Fruit fly (Drosophila melanogaster) whole organism, embryonic: ENCODE data around the gene CG33640.

Experiments
- ATbp ChIP-seq: fragments of 200-800 bp; sonication (Bioruptor generic); optimal IDR thresholded peaks from 2 replicates; lab custom pipeline; 2017; ENCODE audit warnings: missing biosample characterization, mild to moderate bottlenecking, missing genetic modification characterization, missing genetic modification reagents
- B-H1 ChIP-seq: fragments of 200-800 bp; sonication (Bioruptor generic); IDR thresholded peaks from 3 replicates; pipeline ENCODE4 v1.3.6; 2022; ENCODE audit warnings: missing biosample characterization, missing genetic modification characterization
- BtbVII ChIP-seq: fragments of 200-800 bp; sonication (Bioruptor generic); optimal IDR thresholded peaks from 3 replicates; lab custom pipeline; 2017; ENCODE audit warnings: missing biosample characterization, mild to moderate bottlenecking, missing genetic modification characterization
- CG10565 ChIP-seq: fragments of 200-800 bp; sonication (Bioruptor generic); optimal IDR thresholded peaks from 3 replicates; lab custom pipeline; 2016; ENCODE audit warnings: missing biosample characterization, mild to moderate bottlenecking, missing genetic modification characterization
- CG13123 ChIP-seq: fragments of 200-800 bp; sonication (Bioruptor generic); optimal IDR thresholded peaks from 2 replicates; lab custom pipeline; 2016; ENCODE audit warnings: missing biosample characterization, missing genetic modification characterization
- CG13287 ChIP-seq: fragments of 200-800 bp; sonication (Bioruptor generic); IDR thresholded peaks from 2 replicates; pipeline ENCODE4 v1.3.6; 2022; ENCODE audit warnings: missing biosample characterization, missing genetic modification characterization; ENCODE audit not compliant: partially characterized antibody
- CG1647 ChIP-seq: fragments of 200-800 bp; sonication (Bioruptor generic); optimal IDR thresholded peaks from 3 replicates; lab custom pipeline; 2016; ENCODE audit warnings: missing biosample characterization, missing genetic modification characterization
- CG16779 ChIP-seq: fragments of 200-800 bp; sonication (Bioruptor generic); IDR thresholded peaks from 2 replicates; pipeline ENCODE4 v1.3.6; 2022; ENCODE audit warnings: missing biosample characterization, missing genetic modification characterization
- CG2202 ChIP-seq: fragments of 200-800 bp; sonication (Bioruptor generic); optimal IDR thresholded peaks from 2 replicates; lab custom pipeline; 2018; ENCODE audit warnings: missing biosample characterization, mild to moderate bottlenecking, missing genetic modification characterization
- CG2875 ChIP-seq: fragments of 200-800 bp; sonication (Bioruptor generic); optimal IDR thresholded peaks from 2 replicates; lab custom pipeline; 2017; ENCODE audit warnings: missing biosample characterization, mild to moderate bottlenecking, missing genetic modification characterization, missing genetic modification reagents
- CG2889 ChIP-seq: fragments of 200-800 bp; sonication (Bioruptor generic); IDR thresholded peaks from 3 replicates; pipeline ENCODE4 v1.3.6; 2022; ENCODE audit warnings: missing biosample characterization, missing genetic modification characterization
- CG31388 ChIP-seq: fragments of 200-800 bp; sonication (Bioruptor generic); optimal IDR thresholded peaks from 2 replicates; lab custom pipeline; 2016; ENCODE audit warnings: missing biosample characterization, missing genetic modification characterization
- CG33213 ChIP-seq: fragments of 200-800 bp; sonication (Bioruptor generic); optimal IDR thresholded peaks from 3 replicates; lab custom pipeline; 2016; ENCODE audit warnings: missing biosample characterization, missing genetic modification characterization
- CG33557 ChIP-seq: fragments of 200-800 bp; sonication (Bioruptor generic); optimal IDR thresholded peaks from 2 replicates; lab custom pipeline; 2019; ENCODE audit warnings: missing biosample characterization, mild to moderate bottlenecking, missing genetic modification characterization, moderate library complexity
- CG6854 ChIP-seq: fragments of 200-800 bp; sonication (Bioruptor generic); optimal IDR thresholded peaks from 3 replicates; lab custom pipeline; 2017; ENCODE audit warnings: missing biosample characterization, mild to moderate bottlenecking, missing genetic modification characterization
- CG7357 ChIP-seq: fragments of 200-800 bp; sonication (Bioruptor generic); IDR thresholded peaks from 3 replicates; pipeline ENCODE4 v1.3.6; 2022; ENCODE audit warnings: missing biosample characterization, missing genetic modification characterization
- CG7745 ChIP-seq: fragments of 200-800 bp; sonication (Bioruptor generic); optimal IDR thresholded peaks from 2 replicates; lab custom pipeline; 2018; ENCODE audit warnings: missing biosample characterization, mild to moderate bottlenecking, missing genetic modification characterization, moderate library complexity
- Dip2 ChIP-seq: fragments of 200-800 bp; sonication (Bioruptor generic); IDR thresholded peaks from 2 replicates; pipeline ENCODE4 v1.3.6; 2022; ENCODE audit warnings: missing biosample characterization, missing genetic modification characterization
- Eip74EF ChIP-seq, 2 experiments: fragments of 200-800 bp in 1 of 2; fragments of >200 bp in 1 of 2; sonication (Bioruptor generic) in 1 of 2; optimal IDR thresholded peaks; 2 replicates each; lab custom pipeline; 2017 to 2019; ENCODE audit warnings: missing biosample characterization in 2 of 2, missing genetic modification characterization in 2 of 2, mild to moderate bottlenecking in 1 of 2, moderate library complexity in 1 of 2
- Ets65A ChIP-seq: fragments of 200-800 bp; sonication (Bioruptor generic); peaks from one replicate; lab custom pipeline; 2016; ENCODE audit warnings: missing biosample characterization, missing genetic modification characterization
- Gsc ChIP-seq: fragments of 200-800 bp; sonication (Bioruptor generic); IDR thresholded peaks from 2 replicates; pipeline ENCODE4 v1.3.6; 2022; ENCODE audit warnings: missing biosample characterization, missing genetic modification characterization
- HHEX ChIP-seq: fragments of 200-800 bp; sonication (Bioruptor generic); optimal IDR thresholded peaks from 3 replicates; lab custom pipeline; 2017; ENCODE audit warnings: missing biosample characterization, mild to moderate bottlenecking, missing genetic modification characterization, missing genetic modification reagents
- Hand ChIP-seq: fragments of 200-800 bp; sonication (Bioruptor generic); optimal IDR thresholded peaks from 2 replicates; lab custom pipeline; 2017; ENCODE audit warnings: mild to moderate bottlenecking, missing biosample characterization, missing genetic modification reagents, missing genetic modification characterization
- Hr39 ChIP-seq: fragments of >200 bp; optimal IDR thresholded peaks from 2 replicates; lab custom pipeline; 2017
- Lhr ChIP-seq: fragments of 200-800 bp; sonication (Bioruptor generic); optimal IDR thresholded peaks from 3 replicates; lab custom pipeline; 2017; ENCODE audit warnings: mild to moderate bottlenecking, missing biosample characterization, missing genetic modification reagents, missing genetic modification characterization
- Mad ChIP-seq: fragments of 200-800 bp; sonication (Bioruptor generic); optimal IDR thresholded peaks from 2 replicates; lab custom pipeline; 2016; ENCODE audit warnings: missing biosample characterization, missing genetic modification characterization
- Nf-YB ChIP-seq: fragments of 200-800 bp; sonication (Bioruptor generic); optimal IDR thresholded peaks from 3 replicates; lab custom pipeline; 2019; ENCODE audit warnings: missing biosample characterization, mild to moderate bottlenecking, missing genetic modification characterization, moderate library complexity
- PHDP ChIP-seq: fragments of 200-800 bp; sonication (Bioruptor generic); optimal IDR thresholded peaks from 3 replicates; lab custom pipeline; 2018; ENCODE audit warnings: missing biosample characterization, mild to moderate bottlenecking, missing genetic modification characterization, moderate library complexity
- Poxn ChIP-seq: fragments of 200-800 bp; sonication (Bioruptor generic); IDR thresholded peaks from 2 replicates; pipeline ENCODE4 v1.3.6; 2022; ENCODE audit warnings: missing biosample characterization, missing genetic modification characterization
- Sry-δ ChIP-seq: fragments of 200-800 bp; sonication (Bioruptor generic); optimal IDR thresholded peaks from 2 replicates; lab custom pipeline; 2016; ENCODE audit warnings: missing biosample characterization, missing genetic modification characterization
- TFAM ChIP-seq: fragments of 200-800 bp; sonication (Bioruptor generic); optimal IDR thresholded peaks from 2 replicates; lab custom pipeline; 2017; ENCODE audit warnings: missing biosample characterization, missing genetic modification characterization, inconsistent platforms
- az2 ChIP-seq: fragments of 200-800 bp; sonication (Bioruptor generic); optimal IDR thresholded peaks from 3 replicates; lab custom pipeline; 2016; ENCODE audit warnings: missing biosample characterization, missing genetic modification characterization
- chif ChIP-seq, 2 experiments: fragments of 200-800 bp; sonication (Bioruptor generic); optimal IDR thresholded peaks; 3 replicates each; lab custom pipeline; 2016; ENCODE audit warnings: missing biosample characterization in 2 of 2, missing genetic modification characterization in 2 of 2
- croc ChIP-seq: fragments of 200-800 bp; sonication (Bioruptor generic); conservative IDR thresholded peaks from 3 replicates; pipeline ENCODE4 v1.3.6; 2022; ENCODE audit warnings: missing biosample characterization, missing genetic modification characterization
- fd64A ChIP-seq: fragments of 200-800 bp; sonication (Bioruptor generic); optimal IDR thresholded peaks from 3 replicates; lab custom pipeline; 2018; ENCODE audit warnings: missing biosample characterization, mild to moderate bottlenecking, missing genetic modification characterization
- ftz-f1 ChIP-seq: fragments of 200-800 bp; sonication (Bioruptor generic); optimal IDR thresholded peaks from 2 replicates; lab custom pipeline; 2016; ENCODE audit warnings: missing biosample characterization, missing genetic modification characterization
- gcm ChIP-seq: fragments of 200-800 bp; sonication (Bioruptor generic); optimal IDR thresholded peaks from 2 replicates; lab custom pipeline; 2019; ENCODE audit warnings: missing biosample characterization, mild to moderate bottlenecking, missing genetic modification characterization, moderate library complexity
- gfzf ChIP-seq: fragments of 200-800 bp; sonication (Bioruptor generic); optimal IDR thresholded peaks from 2 replicates; lab custom pipeline; 2016; ENCODE audit warnings: missing biosample characterization, mild to moderate bottlenecking, missing genetic modification characterization, moderate library complexity
- gsb-n ChIP-seq: fragments of 200-800 bp; sonication (Bioruptor generic); optimal IDR thresholded peaks from 3 replicates; lab custom pipeline; 2018; ENCODE audit warnings: missing biosample characterization, mild to moderate bottlenecking, missing genetic modification characterization
- lbe ChIP-seq: fragments of 200-800 bp; sonication (Bioruptor generic); optimal IDR thresholded peaks from 2 replicates; lab custom pipeline; 2016; ENCODE audit warnings: missing biosample characterization, mild to moderate bottlenecking, missing genetic modification characterization
- lmd ChIP-seq: fragments of 200-800 bp; sonication (Bioruptor generic); IDR thresholded peaks from 2 replicates; pipeline ENCODE4 v1.3.6; 2022; ENCODE audit warnings: missing biosample characterization, missing genetic modification characterization
- maf-S ChIP-seq: fragments of 200-800 bp; sonication (Bioruptor generic); optimal IDR thresholded peaks from 2 replicates; lab custom pipeline; 2016; ENCODE audit warnings: missing biosample characterization, missing genetic modification characterization
- pho ChIP-seq: fragments of 200-800 bp; sonication (Bioruptor generic); optimal IDR thresholded peaks from 2 replicates; lab custom pipeline; 2016; ENCODE audit warnings: missing biosample characterization, missing genetic modification characterization
- psq ChIP-seq: fragments of 200-800 bp; sonication (Bioruptor generic); optimal IDR thresholded peaks from 2 replicates; lab custom pipeline; 2017; ENCODE audit warnings: missing biosample characterization, missing genetic modification characterization
- scrt ChIP-seq: fragments of 200-800 bp; sonication (Bioruptor generic); optimal IDR thresholded peaks from 2 replicates; lab custom pipeline; 2018; ENCODE audit warnings: missing biosample characterization, mild to moderate bottlenecking, missing genetic modification characterization, moderate library complexity
- sima ChIP-seq: fragments of 200-800 bp; sonication (Bioruptor generic); optimal IDR thresholded peaks from 2 replicates; lab custom pipeline; 2016; ENCODE audit warnings: missing biosample characterization, missing genetic modification characterization
- stc ChIP-seq: fragments of 200-800 bp; sonication (Bioruptor generic); IDR thresholded peaks from 2 replicates; pipeline ENCODE4 v1.3.6; 2022; ENCODE audit warnings: missing biosample characterization, missing genetic modification characterization
- tin ChIP-seq: fragments of 200-800 bp; sonication (Bioruptor generic); optimal IDR thresholded peaks from 3 replicates; lab custom pipeline; 2016; ENCODE audit warnings: missing biosample characterization, missing genetic modification characterization
- toy ChIP-seq: fragments of 200-800 bp; sonication (Bioruptor generic); IDR thresholded peaks from 2 replicates; pipeline ENCODE4 v1.3.6; 2022; ENCODE audit warnings: missing biosample characterization, missing genetic modification characterization
- vnd ChIP-seq: fragments of 200-800 bp; sonication (Bioruptor generic); IDR thresholded peaks from 3 replicates; pipeline ENCODE4 v1.3.6; 2022; ENCODE audit warnings: missing biosample characterization, missing genetic modification characterization; ENCODE audit not compliant: partially characterized antibody
- vvl ChIP-seq: fragments of 200-800 bp; sonication (Bioruptor generic); IDR thresholded peaks from 2 replicates; pipeline ENCODE4 v1.3.6; 2022; ENCODE audit warnings: missing biosample characterization, missing genetic modification characterization
- wor ChIP-seq: fragments of 200-800 bp; sonication (Bioruptor generic); IDR thresholded peaks from 2 replicates; pipeline ENCODE4 v1.3.6; 2022; ENCODE audit warnings: missing biosample characterization, missing genetic modification characterization

The CG33640 gene

dm6 chr2L:13570982-13571426 lies 43.4 kb downstream of the CG33640 start (continued):
- no peak for TF ChIP-seq CG13123
- no peak for TF ChIP-seq Mad (GFP tag; lab: Kevin White, UChicago)
- TF ChIP-seq gcm: peak; percentile 36
- no peak for TF ChIP-seq CG33213
- no peak for TF ChIP-seq sima
- no peak for TF ChIP-seq Sry-δ (GFP tag; lab: Kevin White, UChicago)
- TF ChIP-seq toy (GFP tag; lab: Robert Waterston, UW): no peak
- peak; percentile 10 for TF ChIP-seq BtbVII (GFP tag; lab: Kevin White, UChicago)
- TF ChIP-seq CG2875: peak; percentile 21
- no peak for TF ChIP-seq CG13287 (GFP tag; lab: Robert Waterston, UW)
- no peak; the same call in 1 of the 2 replicates for TF ChIP-seq vvl (GFP tag; lab: Robert Waterston, UW)
- no peak for TF ChIP-seq B-H1
- TF ChIP-seq Ets65A (GFP tag; lab: Kevin White, UChicago): no peak
- TF ChIP-seq Hr39 (lab: Kevin White, UChicago): no peak
- TF ChIP-seq CG2202: no peak
- no peak for TF ChIP-seq CG2889 (GFP tag; lab: Robert Waterston, UW)
- TF ChIP-seq psq (GFP tag; lab: Kevin White, UChicago): no peak
- 0 out of 3 replicates have a peak, but pooled peaks have one; percentile 28 for TF ChIP-seq CG7357 (GFP tag; lab: Robert Waterston, UW)
- TF ChIP-seq Lhr (GFP tag; lab: Kevin White, UChicago): no peak
- TF ChIP-seq pho (GFP tag; lab: Kevin White, UChicago): no peak
- peak; percentile 1 for TF ChIP-seq tin
- TF ChIP-seq croc (GFP tag; lab: Robert Waterston, UW): no peak
- no peak for TF ChIP-seq Dip2 (GFP tag; lab: Robert Waterston, UW)
- TF ChIP-seq Nf-YB (GFP tag; lab: Kevin White, UChicago): no peak
- TF ChIP-seq CG10565: no peak
- peak in 1 of 2 experiments; percentile 8 for TF ChIP-seq chif (GFP tag; optimal IDR thresholded peaks at IDR 0.05; lab: Kevin White, UChicago)
- TF ChIP-seq CG31388: no peak
- TF ChIP-seq TFAM: no peak
- no peak for TF ChIP-seq CG6854 (GFP tag; lab: Kevin White, UChicago)
- no peak for TF ChIP-seq gfzf (GFP tag; lab: Kevin White, UChicago)
- no peak for TF ChIP-seq Poxn (GFP tag; lab: Robert Waterston, UW)
- no peak; the same call in 1 of the 2 replicates for TF ChIP-seq stc (GFP tag; lab: Robert Waterston, UW)
- no peak for TF ChIP-seq scrt
- TF ChIP-seq ATbp (GFP tag; lab: Kevin White, UChicago): peak; percentile 29
- TF ChIP-seq ftz-f1 (GFP tag; lab: Kevin White, UChicago): no peak
- TF ChIP-seq CG7745: no peak
- TF ChIP-seq vnd (GFP tag; lab: Robert Waterston, UW): no peak
- TF ChIP-seq Eip74EF (GFP tag; optimal IDR thresholded peaks at IDR 0.05; lab: Kevin White, UChicago): peak in 1 of 2 experiments; percentile 12
- TF ChIP-seq maf-S (GFP tag; lab: Kevin White, UChicago): no peak
- no peak for TF ChIP-seq CG16779 (GFP tag; lab: Robert Waterston, UW)
- peak; percentile 43 for TF ChIP-seq PHDP (tag; lab: Kevin White, UChicago)
- peak; percentile 10 for TF ChIP-seq gsb-n (tag; lab: Kevin White, UChicago)
- no peak for TF ChIP-seq fd64A (GFP tag; lab: Kevin White, UChicago)
- TF ChIP-seq lmd (GFP tag; lab: Robert Waterston, UW): peak; percentile 19; the same call in 1 of the 2 replicates
- no peak for TF ChIP-seq CG1647 (GFP tag; lab: Kevin White, UChicago)
- no peak for TF ChIP-seq wor (GFP tag; lab: Robert Waterston, UW)
- TF ChIP-seq HHEX: peak; percentile 13
- peak; percentile 39 for TF ChIP-seq az2 (GFP tag; lab: Kevin White, UChicago)
- TF ChIP-seq Hand (GFP tag; lab: Kevin White, UChicago): no peak
- no peak for TF ChIP-seq Gsc (GFP tag; lab: Robert Waterston, UW)
- peak; percentile 53 for TF ChIP-seq lbe
- TF ChIP-seq CG33557 (GFP tag; lab: Kevin White, UChicago): peak; percentile 30
